Worm (Caenorhabditis elegans) whole organism, young adult: Measurements from ENCODE around the gene col-10.

ENCODE experiments used
- B0035.1 ChIP-seq: sonication (generic microtip); optimal IDR thresholded peaks from 2 replicates; lab custom pipeline; 2016; ENCODE audit warnings: missing genetic modification characterization, mild to moderate bottlenecking, missing compliant biosample characterization, missing genotype, missing genetic modification reagents
- K11D2.4 ChIP-seq: fragments of 200-800 bp; sonication (Bioruptor generic); IDR thresholded peaks from 2 replicates; pipeline ENCODE4 v1.3.6; 2022; ENCODE audit warnings: missing genetic modification reagents, missing genetic modification characterization, missing compliant biosample characterization
- atf-7 ChIP-seq: sonication (generic microtip); optimal IDR thresholded peaks from 2 replicates; lab custom pipeline; 2017; ENCODE audit warnings: mild to moderate bottlenecking, missing genetic modification characterization, missing compliant biosample characterization
- dpl-1 ChIP-seq: fragments of 150-350 bp; optimal IDR thresholded peaks from 2 replicates; lab custom pipeline; 2014; ENCODE audit warnings: missing biosample characterization, missing genetic modification reagents, missing genetic modification characterization
- hlh-12 ChIP-seq: sonication (generic microtip); optimal IDR thresholded peaks from 2 replicates; lab custom pipeline; 2016; ENCODE audit warnings: missing genetic modification characterization, missing compliant biosample characterization
- let-526 ChIP-seq: fragments of 200-800 bp; sonication (Bioruptor generic); IDR thresholded peaks from 2 replicates; pipeline ENCODE4 v1.3.6; 2022; ENCODE audit warnings: missing genetic modification reagents, missing genetic modification characterization, missing compliant biosample characterization
- nfyb-1 ChIP-seq: fragments of 200-800 bp; sonication (Bioruptor generic); IDR thresholded peaks from 2 replicates; pipeline ENCODE4 v1.3.6; 2022; ENCODE audit warnings: missing genetic modification reagents, missing genetic modification characterization, missing compliant biosample characterization
- nhr-120 ChIP-seq: fragments of 200-800 bp; sonication (Bioruptor generic); IDR thresholded peaks from 2 replicates; pipeline ENCODE4 v1.3.6; 2022; ENCODE audit warnings: missing genetic modification characterization, missing compliant biosample characterization
- nhr-179 ChIP-seq: sonication (generic microtip); optimal IDR thresholded peaks from 2 replicates; lab custom pipeline; 2016; ENCODE audit warnings: mild to moderate bottlenecking, missing genetic modification characterization, missing compliant biosample characterization
- nhr-80 ChIP-seq: sonication (generic microtip); optimal IDR thresholded peaks from 2 replicates; lab custom pipeline; 2016; ENCODE audit warnings: missing genetic modification characterization, missing compliant biosample characterization
- unc-62 ChIP-seq: fragments of 150-350 bp; optimal IDR thresholded peaks from 2 replicates; lab custom pipeline; 2014; ENCODE audit warnings: missing biosample characterization, missing genetic modification reagents, missing genetic modification characterization

- TF ChIP-seq nhr-120 (no peak), K11D2.4 (GFP tag; lab: Robert Waterston, UW) (no peak), nhr-80 (no peak), nfyb-1 (GFP tag; lab: Robert Waterston, UW) (no peak), unc-62 (GFP tag; lab: Kevin White, UChicago) (no peak), let-526 (no peak), hlh-12 (tag; lab: Kevin White, UChicago) (no peak), atf-7 (tag; lab: Kevin White, UChicago) (no peak), dpl-1 (GFP tag; lab: Kevin White, UChicago) (no peak), B0035.1 (tag; lab: Kevin White, UChicago) (no peak), nhr-179 (tag; lab: Kevin White, UChicago) (no peak)
Measured at ce11 chrV:9124180-9124579, 40.9 kb downstream of the col-10 start, which contains the start of gene F21C10.6.
